Worm (Caenorhabditis elegans): ENCODE data around the gene F40G12.5.
"Not testable (repeated sequence)": the region's sequence is repeated elsewhere in the genome, so short reads cannot be mapped to it uniquely, and the experiment has no call there.

DNA sequence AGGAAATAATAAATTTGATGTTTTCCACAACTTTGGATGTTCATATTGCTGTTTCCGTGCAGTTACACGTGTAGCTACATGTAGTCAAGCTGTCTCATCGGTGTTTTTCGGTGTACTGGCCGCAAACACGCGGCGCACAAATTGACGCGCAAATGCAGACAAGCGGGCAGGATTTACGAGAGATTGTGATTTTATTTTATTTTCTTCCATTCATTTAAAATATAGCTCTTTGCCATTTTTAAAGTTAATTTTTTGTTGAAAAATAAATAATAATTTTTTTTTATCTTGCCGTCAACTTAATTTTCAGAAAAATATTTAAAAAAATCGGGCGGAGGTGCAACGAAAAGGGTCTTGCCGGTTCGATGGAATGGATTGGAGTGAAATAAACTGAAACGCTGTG is 3.6 kb upstream of the F40G12.5 start, which contains the start of gene F40G12.7:
- TF ChIP-seq tlp-1 (tag; optimal IDR thresholded peaks at IDR 0.05); lsy-2 (tag; optimal IDR thresholded peaks at IDR 0.05); sptf-1 (tag; optimal IDR thresholded peaks at IDR 0.05); hpl-2 (GFP tag; optimal IDR thresholded peaks at IDR 0.05); snu-23 (GFP tag; optimal IDR thresholded peaks at IDR 0.05); zag-1 (tag; optimal IDR thresholded peaks at IDR 0.05); efl-1 (optimal IDR thresholded peaks at IDR 0.05); efl-1 (GFP tag; optimal IDR thresholded peaks at IDR 0.05 in 1 of 2); skn-1 (tag; optimal IDR thresholded peaks at IDR 0.05); grh-1 (GFP tag; IDR thresholded peaks at IDR 0.05); snpc-4 (tag; optimal IDR thresholded peaks at IDR 0.05); elt-2 (tag; optimal IDR thresholded peaks at IDR 0.05); ceh-82 (tag; optimal IDR thresholded peaks at IDR 0.05); dpl-1 (GFP tag; optimal IDR thresholded peaks at IDR 0.05); sup-37 (GFP tag; optimal IDR thresholded peaks at IDR 0.05): not testable (repeated sequence)
